Fruit fly (Drosophila melanogaster) whole organism, embryonic: ENCODE data around the gene CG34284.

Experiments used
- B-H2 ChIP-seq: fragments of 200-800 bp; sonication (Bioruptor generic); optimal IDR thresholded peaks from 2 replicates; lab custom pipeline; 2018; ENCODE audit warnings: missing biosample characterization, mild to moderate bottlenecking, missing genetic modification characterization
- Bgb ChIP-seq: fragments of 200-800 bp; sonication (Bioruptor generic); IDR thresholded peaks from 2 replicates; pipeline ENCODE4 v1.3.6; 2022; ENCODE audit warnings: missing biosample characterization, missing genetic modification characterization; ENCODE audit not compliant: partially characterized antibody
- Blimp-1 ChIP-seq: fragments of 200-800 bp; sonication (Bioruptor generic); optimal IDR thresholded peaks from 3 replicates; lab custom pipeline; 2018; ENCODE audit warnings: missing biosample characterization, missing genetic modification characterization, mild to moderate bottlenecking, moderate library complexity, missing genetic modification reagents
- CG10462 ChIP-seq: fragments of 200-800 bp; sonication (Bioruptor generic); optimal IDR thresholded peaks from 2 replicates; lab custom pipeline; 2016; ENCODE audit warnings: missing biosample characterization, missing genetic modification characterization
- CG12155 ChIP-seq: fragments of 200-800 bp; sonication (Bioruptor generic); optimal IDR thresholded peaks from 3 replicates; lab custom pipeline; 2016; ENCODE audit warnings: missing biosample characterization, missing genetic modification characterization
- CG12391 ChIP-seq: fragments of 200-800 bp; sonication (Bioruptor generic); optimal IDR thresholded peaks from 3 replicates; lab custom pipeline; 2018; ENCODE audit warnings: missing biosample characterization, mild to moderate bottlenecking, missing genetic modification characterization, moderate library complexity
- CG16779 ChIP-seq: fragments of 200-800 bp; sonication (Bioruptor generic); IDR thresholded peaks from 2 replicates; pipeline ENCODE4 v1.3.6; 2022; ENCODE audit warnings: missing biosample characterization, missing genetic modification characterization
- CG18011 ChIP-seq: fragments of 200-800 bp; sonication (Bioruptor generic); optimal IDR thresholded peaks from 2 replicates; lab custom pipeline; 2017; ENCODE audit warnings: missing biosample characterization, missing genetic modification characterization, mild to moderate bottlenecking, moderate library complexity, missing genotype
- CG2116 ChIP-seq: fragments of 200-800 bp; sonication (Bioruptor generic); optimal IDR thresholded peaks from 3 replicates; lab custom pipeline; 2018; ENCODE audit warnings: missing biosample characterization, mild to moderate bottlenecking, missing genetic modification characterization
- CG30020 ChIP-seq: fragments of 200-800 bp; optimal IDR thresholded peaks from 2 replicates; lab custom pipeline; 2019; ENCODE audit warnings: missing biosample characterization, mild to moderate bottlenecking, missing genetic modification characterization, moderate library complexity
- CG3065 ChIP-seq: fragments of 200-800 bp; sonication (Bioruptor generic); optimal IDR thresholded peaks from 2 replicates; lab custom pipeline; 2016; ENCODE audit warnings: missing biosample characterization, missing genetic modification characterization
- CG3163 ChIP-seq: fragments of 200-800 bp; sonication (Bioruptor generic); optimal IDR thresholded peaks from 3 replicates; lab custom pipeline; 2016; ENCODE audit warnings: missing biosample characterization, missing genetic modification characterization
- CG34422 ChIP-seq: fragments of 200-800 bp; sonication (Bioruptor generic); IDR thresholded peaks from 3 replicates; pipeline ENCODE4 v1.3.6; 2022; ENCODE audit warnings: missing biosample characterization, missing genetic modification characterization
- CG4328 ChIP-seq: fragments of 200-800 bp; sonication (Bioruptor generic); optimal IDR thresholded peaks from 3 replicates; lab custom pipeline; 2017; ENCODE audit warnings: missing biosample characterization, missing genetic modification reagents, missing genetic modification characterization
- CG4424 ChIP-seq: fragments of 200-800 bp; sonication (Bioruptor generic); optimal IDR thresholded peaks from 3 replicates; lab custom pipeline; 2016; ENCODE audit warnings: missing biosample characterization, missing genetic modification characterization
- CG5180 ChIP-seq: fragments of 200-800 bp; sonication (Bioruptor generic); optimal IDR thresholded peaks from 3 replicates; lab custom pipeline; 2017; ENCODE audit warnings: missing biosample characterization, missing genetic modification characterization, mild to moderate bottlenecking, moderate library complexity, missing genetic modification reagents
- CG5953 ChIP-seq: fragments of 200-800 bp; sonication (Bioruptor generic); IDR thresholded peaks from 2 replicates; pipeline ENCODE4 v1.3.6; 2022; ENCODE audit warnings: missing biosample characterization, missing genetic modification characterization
- Dp ChIP-seq: fragments of 200-800 bp; sonication (Bioruptor generic); optimal IDR thresholded peaks from 2 replicates; lab custom pipeline; 2018; ENCODE audit warnings: missing biosample characterization, mild to moderate bottlenecking, missing genetic modification characterization, moderate library complexity
- ERR ChIP-seq: fragments of 200-800 bp; sonication (Bioruptor generic); optimal IDR thresholded peaks from 2 replicates; lab custom pipeline; 2016; ENCODE audit warnings: missing biosample characterization, missing genetic modification characterization
- Hr3 ChIP-seq: fragments of 200-800 bp; sonication (Bioruptor generic); optimal IDR thresholded peaks from 3 replicates; lab custom pipeline; 2016; ENCODE audit warnings: missing biosample characterization, missing genetic modification characterization
- Hr39 ChIP-seq: fragments of >200 bp; optimal IDR thresholded peaks from 2 replicates; lab custom pipeline; 2017
- Neu2 ChIP-seq: fragments of 200-800 bp; sonication (Bioruptor generic); optimal IDR thresholded peaks from 3 replicates; lab custom pipeline; 2016; ENCODE audit warnings: missing biosample characterization, missing genetic modification characterization, borderline replicate concordance
- Opbp ChIP-seq: fragments of 200-800 bp; sonication (Bioruptor generic); IDR thresholded peaks from 3 replicates; pipeline ENCODE4 v1.3.6; 2022; ENCODE audit warnings: missing biosample characterization, missing genetic modification characterization; ENCODE audit not compliant: partially characterized antibody
- Rfx ChIP-seq: fragments of 200-800 bp; sonication (Bioruptor generic); IDR thresholded peaks from 2 replicates; pipeline ENCODE4 v1.3.6; 2022; ENCODE audit warnings: missing biosample characterization, missing genetic modification characterization
- aop ChIP-seq: fragments of 200-800 bp; sonication (Bioruptor generic); IDR thresholded peaks from 2 replicates; pipeline ENCODE4 v1.3.6; 2022; ENCODE audit warnings: missing biosample characterization, missing genetic modification characterization
- ato ChIP-seq: fragments of 200-800 bp; sonication (Bioruptor generic); IDR thresholded peaks from 2 replicates; pipeline ENCODE4 v1.3.6; 2022; ENCODE audit warnings: missing biosample characterization, missing genetic modification characterization; ENCODE audit not compliant: partially characterized antibody
- az2 ChIP-seq: fragments of 200-800 bp; sonication (Bioruptor generic); optimal IDR thresholded peaks from 3 replicates; lab custom pipeline; 2016; ENCODE audit warnings: missing biosample characterization, missing genetic modification characterization
- bcd ChIP-seq: fragments of 200-800 bp; sonication (Bioruptor generic); optimal IDR thresholded peaks from 2 replicates; lab custom pipeline; 2017; ENCODE audit warnings: missing biosample characterization, mild to moderate bottlenecking, missing genetic modification characterization
- bigmax ChIP-seq: fragments of 200-800 bp; sonication (Bioruptor generic); optimal IDR thresholded peaks from 2 replicates; lab custom pipeline; 2018; ENCODE audit warnings: missing biosample characterization, mild to moderate bottlenecking, missing genetic modification characterization
- bsh ChIP-seq, 2 experiments: fragments of 200-800 bp; sonication (Bioruptor generic); optimal IDR thresholded peaks; 2 replicates each; lab custom pipeline; 2017 to 2018; ENCODE audit warnings: mild to moderate bottlenecking in 2 of 2, missing biosample characterization in 2 of 2, missing genetic modification characterization in 2 of 2, moderate library complexity in 1 of 2
- ci ChIP-seq: fragments of 200-800 bp; sonication (Bioruptor generic); IDR thresholded peaks from 3 replicates; pipeline ENCODE4 v1.3.6; 2022; ENCODE audit warnings: missing biosample characterization, missing genetic modification characterization
- crp ChIP-seq, 2 experiments: fragments of 200-800 bp; sonication (Bioruptor generic); optimal IDR thresholded peaks; 2 replicates in 1 of 2; 3 replicates in 1 of 2; lab custom pipeline; 2017; ENCODE audit warnings: missing biosample characterization in 2 of 2, missing genetic modification characterization in 2 of 2, mild to moderate bottlenecking in 1 of 2, moderate library complexity in 1 of 2
- da ChIP-seq: fragments of 200-800 bp; sonication (Bioruptor generic); optimal IDR thresholded peaks from 2 replicates; lab custom pipeline; 2016; ENCODE audit warnings: missing biosample characterization, missing genetic modification characterization
- dpn ChIP-seq, 2 experiments: fragments of 200-800 bp; sonication (Bioruptor generic); optimal IDR thresholded peaks; 3 replicates each; lab custom pipeline; 2016; ENCODE audit warnings: missing biosample characterization in 2 of 2, missing genetic modification characterization in 2 of 2
- eve ChIP-seq, 2 experiments: fragments of >200 bp; optimal IDR thresholded peaks; 2 replicates each; lab custom pipeline; 2017; ENCODE audit warnings: missing biosample characterization in 2 of 2, missing genetic modification characterization in 2 of 2
- gro ChIP-seq: fragments of 200-800 bp; sonication (Bioruptor generic); optimal IDR thresholded peaks from 2 replicates; lab custom pipeline; 2016; ENCODE audit warnings: missing biosample characterization, missing genetic modification characterization
- hkb ChIP-seq, 2 experiments: fragments of 200-800 bp in 1 of 2; fragments of >200 bp in 1 of 2; sonication (Bioruptor generic) in 1 of 2; IDR thresholded peaks in 1 of 2; optimal IDR thresholded peaks in 1 of 2; 2 replicates each; pipeline versions ENCODE4 v1.3.6 to Lab custom; 2017 to 2022; ENCODE audit warnings: missing biosample characterization in 1 of 2, missing genetic modification characterization in 1 of 2
- jumu ChIP-seq: fragments of 200-800 bp; sonication (Bioruptor generic); optimal IDR thresholded peaks from 3 replicates; lab custom pipeline; 2016; ENCODE audit warnings: missing biosample characterization, missing genetic modification characterization
- lmd ChIP-seq: fragments of 200-800 bp; sonication (Bioruptor generic); IDR thresholded peaks from 2 replicates; pipeline ENCODE4 v1.3.6; 2022; ENCODE audit warnings: missing biosample characterization, missing genetic modification characterization
- lola ChIP-seq, 3 experiments: fragments of >200 bp in 2 of 3; fragments of 200-800 bp in 1 of 3; sonication (Bioruptor generic) in 1 of 3; optimal IDR thresholded peaks; 2 replicates each; lab custom pipeline; 2017 to 2019; ENCODE audit warnings: missing biosample characterization in 3 of 3, missing genetic modification characterization in 3 of 3, mild to moderate bottlenecking in 1 of 3, moderate library complexity in 1 of 3
- prd ChIP-seq, 3 experiments: fragments of >200 bp in 2 of 3; fragments of 200-800 bp in 1 of 3; sonication (Bioruptor generic) in 1 of 3; optimal IDR thresholded peaks in 2 of 3; IDR thresholded peaks in 1 of 3; 2 replicates in 2 of 3; 3 replicates in 1 of 3; pipeline versions ENCODE4 v1.3.6 to Lab custom; 2017 to 2022; ENCODE audit warnings: missing biosample characterization in 1 of 3, missing genetic modification characterization in 1 of 3
- psq ChIP-seq: fragments of 200-800 bp; sonication (Bioruptor generic); optimal IDR thresholded peaks from 2 replicates; lab custom pipeline; 2017; ENCODE audit warnings: missing biosample characterization, missing genetic modification characterization
- row ChIP-seq: fragments of 200-800 bp; sonication (Bioruptor generic); IDR thresholded peaks from 3 replicates; pipeline ENCODE4 v1.3.6; 2022; ENCODE audit warnings: missing biosample characterization, missing genetic modification characterization
- sens ChIP-seq: fragments of 200-800 bp; sonication (Bioruptor generic); peaks from one replicate; lab custom pipeline; 2016; ENCODE audit warnings: missing biosample characterization, missing genetic modification characterization
- shn ChIP-seq: fragments of 200-800 bp; sonication (Bioruptor generic); optimal IDR thresholded peaks from 3 replicates; lab custom pipeline; 2016; ENCODE audit warnings: missing biosample characterization, missing genetic modification characterization
- sim ChIP-seq: fragments of 200-800 bp; sonication (Bioruptor generic); IDR thresholded peaks from 2 replicates; pipeline ENCODE4 v1.3.6; 2022; ENCODE audit warnings: missing biosample characterization, missing genetic modification characterization
- yki ChIP-seq: fragments of >200 bp; optimal IDR thresholded peaks from 3 replicates; lab custom pipeline; 2018
- zfh2 ChIP-seq: fragments of 200-800 bp; sonication (Bioruptor generic); optimal IDR thresholded peaks from 2 replicates; lab custom pipeline; 2016; ENCODE audit warnings: missing biosample characterization, missing genetic modification characterization

Gene CG34284

dm6 chr3R:18923802-18924635 lies 21.3 kb upstream of the CG34284 start (continued):
- TF ChIP-seq yki (no peak), CG5180 (no peak), eve (GFP tag; optimal IDR thresholded peaks at IDR 0.05; lab: Kevin White, UChicago) (no peak), row (GFP tag; lab: Robert Waterston, UW) (0 out of 3 replicates have a peak, but pooled peaks have one; percentile 7), hkb (optimal IDR thresholded peaks at IDR 0.05; lab: Kevin White, UChicago) (no peak), hkb (GFP tag; IDR thresholded peaks at IDR 0.05; lab: Robert Waterston, UW) (no peak), ci (peak; percentile 66; the same call in 2 of the 3 replicates), bigmax (GFP tag; lab: Kevin White, UChicago) (peak; percentile 14), CG2116 (GFP tag; lab: Kevin White, UChicago) (no peak), lmd (no peak), gro (GFP tag; lab: Kevin White, UChicago) (no peak), dpn (GFP tag; optimal IDR thresholded peaks at IDR 0.05; lab: Kevin White, UChicago) (no peak), az2 (GFP tag; lab: Kevin White, UChicago) (no peak), crp (GFP tag; optimal IDR thresholded peaks at IDR 0.05; lab: Kevin White, UChicago) (peak in 1 of 2 experiments; percentile 54), Hr3 (no peak), Dp (no peak), CG4328 (GFP tag; lab: Kevin White, UChicago) (no peak), CG5953 (GFP tag; lab: Robert Waterston, UW) (no peak), lola (GFP tag; optimal IDR thresholded peaks at IDR 0.05; lab: Kevin White, UChicago) (no peak), CG30020 (tag; lab: Kevin White, UChicago) (no peak), sim (GFP tag; lab: Robert Waterston, UW) (no peak), zfh2 (GFP tag; lab: Kevin White, UChicago) (no peak), shn (GFP tag; lab: Kevin White, UChicago) (peak; percentile 10), sens (GFP tag; lab: Kevin White, UChicago) (peak; percentile 92), Rfx (GFP tag; lab: Robert Waterston, UW) (no peak), ato (GFP tag; lab: Robert Waterston, UW) (0 out of 2 replicates have a peak, but pooled peaks have one; percentile 9), bcd (GFP tag; lab: Kevin White, UChicago) (no peak), prd (optimal IDR thresholded peaks at IDR 0.05; lab: Kevin White, UChicago) (no peak), prd (GFP tag; IDR thresholded peaks at IDR 0.05; lab: Robert Waterston, UW) (no peak), CG34422 (GFP tag; lab: Robert Waterston, UW) (peak; percentile 64; the same call in 1 of the 3 replicates), B-H2 (GFP tag; lab: Kevin White, UChicago) (no peak), CG4424 (GFP tag; lab: Kevin White, UChicago) (no peak), da (peak; percentile 50), CG12391 (no peak), jumu (no peak), Bgb (GFP tag; lab: Robert Waterston, UW) (peak; percentile 19; the same call in 1 of the 2 replicates), CG3065 (GFP tag; lab: Kevin White, UChicago) (no peak), aop (GFP tag; lab: Robert Waterston, UW) (0 out of 2 replicates have a peak, but pooled peaks have one; percentile 6), CG16779 (GFP tag; lab: Robert Waterston, UW) (no peak), CG10462 (GFP tag; lab: Kevin White, UChicago) (no peak), CG3163 (GFP tag; lab: Kevin White, UChicago) (peak; percentile 53), Neu2 (GFP tag; lab: Kevin White, UChicago) (no peak), psq (no peak), CG18011 (GFP tag; lab: Kevin White, UChicago) (no peak), Blimp-1 (GFP tag; lab: Kevin White, UChicago) (no peak), bsh (GFP tag; optimal IDR thresholded peaks at IDR 0.05; lab: Kevin White, UChicago) (no peak), ERR (no peak), Hr39 (lab: Kevin White, UChicago) (no peak), Opbp (GFP tag; lab: Robert Waterston, UW) (no peak), CG12155 (GFP tag; lab: Kevin White, UChicago) (no peak)
